Worm (Caenorhabditis elegans): Measurements from ENCODE around the gene srlf-34.

The srlf-34 gene

ce11 chrII:10316119-10316518 lies 4.0 kb downstream of the srlf-34 start, which contains the start of gene gcy-5:
TSS of gene gcy-5 (minus strand) at chrII:10316219.
- no peak for TF ChIP-seq hmbx-1 (tag; optimal IDR thresholded peaks at IDR 0.05)
- TF ChIP-seq hnd-1 (tag; optimal IDR thresholded peaks at IDR 0.05) = no peak
- no peak for TF ChIP-seq scrt-1 (GFP tag; IDR thresholded peaks at IDR 0.05)
- no peak for TF ChIP-seq hmg-4 (GFP tag; optimal IDR thresholded peaks at IDR 0.05)
- no peak for TF ChIP-seq pes-1 (GFP tag; IDR thresholded peaks at IDR 0.05)
- no peak for TF ChIP-seq tbx-11 (GFP tag; IDR thresholded peaks at IDR 0.05)
- TF ChIP-seq tra-4 (tag; optimal IDR thresholded peaks at IDR 0.05) = no peak
- no peak for TF ChIP-seq aly-1 (tag; optimal IDR thresholded peaks at IDR 0.05)
- no peak for TF ChIP-seq ceh-36 (tag; optimal IDR thresholded peaks at IDR 0.05)
- no peak for TF ChIP-seq sea-1 (GFP tag; conservative IDR thresholded peaks at IDR 0.05)

- TF ChIP-seq tbx-11 (GFP tag; IDR thresholded peaks at IDR 0.05) (no peak), ceh-36 (tag; optimal IDR thresholded peaks at IDR 0.05) (no peak), hmg-4 (GFP tag; optimal IDR thresholded peaks at IDR 0.05) (no peak), aly-1 (tag; optimal IDR thresholded peaks at IDR 0.05) (no peak), pes-1 (GFP tag; IDR thresholded peaks at IDR 0.05) (no peak), hmbx-1 (tag; optimal IDR thresholded peaks at IDR 0.05) (no peak), tbx-37 (GFP tag; conservative IDR thresholded peaks at IDR 0.05) (no peak), flt-1 (GFP tag; IDR thresholded peaks at IDR 0.05) (no peak), tra-4 (tag; optimal IDR thresholded peaks at IDR 0.05) (no peak)
Observed at ce11 chrII:10317007-10317406, 4.9 kb downstream of the srlf-34 start, which contains the start of gene M02G9.4. TSS of gene M02G9.4 (plus strand) at chrII:10317307.

ce11 chrII:10321410-10321809 lies 9.3 kb downstream of the srlf-34 start, which contains the start of gene idpp-4:
TSS of gene idpp-4 (plus strand) at chrII:10321460.
- TF ChIP-seq B0310.2 (tag; optimal IDR thresholded peaks at IDR 0.05) (no peak), aly-1 (tag; optimal IDR thresholded peaks at IDR 0.05) (no peak), sea-1 (GFP tag; conservative IDR thresholded peaks at IDR 0.05) (no peak), flt-1 (GFP tag; IDR thresholded peaks at IDR 0.05) (no peak), tra-4 (tag; optimal IDR thresholded peaks at IDR 0.05) (no peak), pes-1 (GFP tag; IDR thresholded peaks at IDR 0.05) (no peak), scrt-1 (GFP tag; IDR thresholded peaks at IDR 0.05) (no peak)

- TF ChIP-seq ceh-13 (GFP tag; optimal IDR thresholded peaks at IDR 0.05) (no peak), tbx-37 (GFP tag; conservative IDR thresholded peaks at IDR 0.05) (no peak), hnd-1 (tag; optimal IDR thresholded peaks at IDR 0.05) (no peak), ceh-36 (tag; optimal IDR thresholded peaks at IDR 0.05) (no peak), hmbx-1 (tag; optimal IDR thresholded peaks at IDR 0.05) (no peak), F13C5.2 (tag; optimal IDR thresholded peaks at IDR 0.05) (no peak)
Observed at ce11 chrII:10325615-10326232, 13.6 kb downstream of the srlf-34 start, which contains the start of gene appg-1. TSS of gene appg-1 (plus strand) at chrII:10326041.

ce11 chrII:10329754-10330153 lies 17.7 kb downstream of the srlf-34 start:
- TF ChIP-seq ama-1 (optimal IDR thresholded peaks at IDR 0.05) (no peak), F13C5.2 (tag; optimal IDR thresholded peaks at IDR 0.05) (no peak), hmbx-1 (tag; optimal IDR thresholded peaks at IDR 0.05) (no peak), scrt-1 (GFP tag; IDR thresholded peaks at IDR 0.05) (no peak), tbx-37 (GFP tag; conservative IDR thresholded peaks at IDR 0.05) (no peak), tbx-11 (GFP tag; IDR thresholded peaks at IDR 0.05) (no peak), tra-4 (tag; optimal IDR thresholded peaks at IDR 0.05) (no peak), ceh-13 (GFP tag; optimal IDR thresholded peaks at IDR 0.05) (no peak), ets-7 (tag; optimal IDR thresholded peaks at IDR 0.05) (no peak), B0310.2 (tag; optimal IDR thresholded peaks at IDR 0.05) (no peak), flt-1 (GFP tag; IDR thresholded peaks at IDR 0.05) (no peak), hmg-4 (GFP tag; optimal IDR thresholded peaks at IDR 0.05) (no peak), pes-1 (GFP tag; IDR thresholded peaks at IDR 0.05) (no peak), aly-1 (tag; optimal IDR thresholded peaks at IDR 0.05) (no peak), sea-1 (GFP tag; conservative IDR thresholded peaks at IDR 0.05) (no peak), hnd-1 (tag; optimal IDR thresholded peaks at IDR 0.05) (no peak), ceh-36 (tag; optimal IDR thresholded peaks at IDR 0.05) (no peak)

ce11 chrII:10345012-10345411 lies 32.9 kb downstream of the srlf-34 start, which contains the start of gene pro-2:
TSS of gene pro-2 (minus strand) at chrII:10345112.
- TF ChIP-seq aly-1 (tag; optimal IDR thresholded peaks at IDR 0.05) (no peak), F13C5.2 (tag; optimal IDR thresholded peaks at IDR 0.05) (no peak), B0310.2 (tag; optimal IDR thresholded peaks at IDR 0.05) (no peak), ama-1 (optimal IDR thresholded peaks at IDR 0.05) (no peak), tbx-11 (GFP tag; IDR thresholded peaks at IDR 0.05) (no peak), hmg-4 (GFP tag; optimal IDR thresholded peaks at IDR 0.05) (no peak), flt-1 (GFP tag; IDR thresholded peaks at IDR 0.05) (no peak), hnd-1 (tag; optimal IDR thresholded peaks at IDR 0.05) (no peak), tra-4 (tag; optimal IDR thresholded peaks at IDR 0.05) (no peak), ceh-13 (GFP tag; optimal IDR thresholded peaks at IDR 0.05) (no peak), hmbx-1 (tag; optimal IDR thresholded peaks at IDR 0.05) (no peak), sea-1 (GFP tag; conservative IDR thresholded peaks at IDR 0.05) (no peak)

ce11 chrII:10346075-10346474 lies 34.0 kb downstream of the srlf-34 start, which contains the start of gene C07E3.10:
TSS of gene C07E3.10 (plus strand) at chrII:10346375.
- TF ChIP-seq scrt-1 (GFP tag; IDR thresholded peaks at IDR 0.05) = no peak
- TF ChIP-seq sea-1 (GFP tag; conservative IDR thresholded peaks at IDR 0.05) = no peak
- no peak for TF ChIP-seq hnd-1 (tag; optimal IDR thresholded peaks at IDR 0.05)
- TF ChIP-seq tra-4 (tag; optimal IDR thresholded peaks at IDR 0.05) = no peak
- no peak for TF ChIP-seq ets-7 (tag; optimal IDR thresholded peaks at IDR 0.05)
- TF ChIP-seq pes-1 (GFP tag; IDR thresholded peaks at IDR 0.05) = no peak
- no peak for TF ChIP-seq ceh-36 (tag; optimal IDR thresholded peaks at IDR 0.05)
- no peak for TF ChIP-seq aly-1 (tag; optimal IDR thresholded peaks at IDR 0.05)
- TF ChIP-seq hmbx-1 (tag; optimal IDR thresholded peaks at IDR 0.05) = no peak
- no peak for TF ChIP-seq flt-1 (GFP tag; IDR thresholded peaks at IDR 0.05)
- no peak for TF ChIP-seq ceh-13 (GFP tag; optimal IDR thresholded peaks at IDR 0.05)
- no peak for TF ChIP-seq B0310.2 (tag; optimal IDR thresholded peaks at IDR 0.05)
- TF ChIP-seq tbx-37 (GFP tag; conservative IDR thresholded peaks at IDR 0.05) = no peak
- TF ChIP-seq ama-1 (optimal IDR thresholded peaks at IDR 0.05) = no peak
- no peak for TF ChIP-seq hmg-4 (GFP tag; optimal IDR thresholded peaks at IDR 0.05)
- TF ChIP-seq F13C5.2 (tag; optimal IDR thresholded peaks at IDR 0.05) = no peak

Data from whole organism, early embryonic.